Fruit fly (Drosophila melanogaster) whole organism: ENCODE results near the gene Vta1.

Experiments
- CG8478 ChIP-seq: fragments of >200 bp; optimal IDR thresholded peaks from 2 replicates; lab custom pipeline; 2018; ENCODE audit warnings: inconsistent platforms
- Dll ChIP-seq: fragments of >200 bp; optimal IDR thresholded peaks from 2 replicates; lab custom pipeline; 2017
- EcR ChIP-seq, 2 experiments: fragments of >200 bp; optimal IDR thresholded peaks; 2 replicates each; lab custom pipeline; 2017; ENCODE audit warnings: missing biosample characterization in 2 of 2, missing genetic modification characterization in 2 of 2, missing genetic modification reagents in 2 of 2
- pan ChIP-seq: fragments of >200 bp; optimal IDR thresholded peaks from 2 replicates; lab custom pipeline; 2017
- psq ChIP-seq: fragments of >200 bp; optimal IDR thresholded peaks from 2 replicates; lab custom pipeline; 2017
- usp ChIP-seq: fragments of >200 bp; optimal IDR thresholded peaks from 2 replicates; lab custom pipeline; 2017; ENCODE audit warnings: missing biosample characterization, missing genetic modification characterization, mixed read lengths

The Vta1 gene

dm6 chr3L:1615701-1616100, 37.0 kb downstream of the Vta1 start, which contains the start of gene CG12105:
TSS of gene CG12105 (minus strand) at chr3L:1615801.
- TF ChIP-seq Dll (lab: Kevin White, UChicago) (no peak), pan (no peak), usp (GFP tag; lab: Kevin White, UChicago) (no peak), CG8478 (lab: Kevin White, UChicago) (no peak), psq (lab: Kevin White, UChicago) (no peak), EcR (GFP tag; optimal IDR thresholded peaks at IDR 0.05; lab: Kevin White, UChicago) (no peak)

- TF ChIP-seq usp (GFP tag; lab: Kevin White, UChicago) (no peak), CG8478 (lab: Kevin White, UChicago) (no peak), pan (no peak), psq (lab: Kevin White, UChicago) (no peak), EcR (GFP tag; optimal IDR thresholded peaks at IDR 0.05; lab: Kevin White, UChicago) (no peak), Dll (lab: Kevin White, UChicago) (no peak)
Observed at dm6 chr3L:1614465-1615084, 38.1 kb downstream of the Vta1 start.

dm6 chr3L:1609611-1610010, 43.1 kb downstream of the Vta1 start:
- no peak for TF ChIP-seq pan
- no peak for TF ChIP-seq EcR (GFP tag; optimal IDR thresholded peaks at IDR 0.05; lab: Kevin White, UChicago)
- no peak for TF ChIP-seq usp (GFP tag; lab: Kevin White, UChicago)
- TF ChIP-seq CG8478 (lab: Kevin White, UChicago) = no peak
- TF ChIP-seq psq (lab: Kevin White, UChicago) = no peak
- TF ChIP-seq Dll (lab: Kevin White, UChicago) = no peak

dm6 chr3L:1602833-1603128, 49.9 kb downstream of the Vta1 start, which contains the start of the genes CG18170 and CG33791:
TSS of gene CG18170 (plus strand) at chr3L:1602954.
TSS of gene CG33791 (plus strand) at chr3L:1602954.
- TF ChIP-seq psq (lab: Kevin White, UChicago) = no peak
- no peak for TF ChIP-seq Dll (lab: Kevin White, UChicago)

dm6 chr3L:1602064-1602832, 50.5 kb downstream of the Vta1 start, which contains the start of gene CG12104:
TSS of gene CG12104 (minus strand) at chr3L:1602674.
- no peak for TF ChIP-seq EcR (GFP tag; optimal IDR thresholded peaks at IDR 0.05; lab: Kevin White, UChicago)
